Worm (Caenorhabditis elegans) whole organism, L4 larva: ENCODE data around the gene Y39B6A.33.

ENCODE experiments used
- Y48G9A.11 ChIP-seq: fragments of 200-800 bp; sonication (Bioruptor generic); IDR thresholded peaks from 2 replicates; pipeline ENCODE4 v1.3.6; 2022; ENCODE audit warnings: missing genetic modification reagents, missing genetic modification characterization, missing compliant biosample characterization
- aha-1 ChIP-seq: fragments of 150-350 bp; peaks from one replicate; lab custom pipeline; 2014; ENCODE audit warnings: missing biosample characterization, missing genetic modification characterization
- ceh-32 ChIP-seq: sonication (generic microtip); optimal IDR thresholded peaks from 2 replicates; lab custom pipeline; 2016; ENCODE audit warnings: mild to moderate bottlenecking, missing genetic modification characterization, missing compliant biosample characterization; ENCODE audit not compliant: poor library complexity
- cey-2 ChIP-seq: sonication (generic microtip); optimal IDR thresholded peaks from 3 replicates; lab custom pipeline; 2017; ENCODE audit warnings: missing genetic modification characterization, mild to moderate bottlenecking, missing compliant biosample characterization, antibody characterized with exemption, borderline replicate concordance; ENCODE audit not compliant: insufficient read depth
- ctbp-1 ChIP-seq: fragments of 200-800 bp; sonication (Bioruptor generic); IDR thresholded peaks from 2 replicates; pipeline ENCODE4 v1.3.6; 2022; ENCODE audit warnings: missing genetic modification reagents, missing genetic modification characterization, missing compliant biosample characterization
- daf-16 ChIP-seq, 3 experiments: sonication (generic microtip); optimal IDR thresholded peaks; 2 replicates each; lab custom pipeline; 2016 to 2017; ENCODE audit warnings: missing genetic modification characterization in 3 of 3, missing genetic modification reagents in 3 of 3, mild to moderate bottlenecking in 2 of 3, missing compliant biosample characterization in 2 of 3, missing biosample characterization in 1 of 3, moderate library complexity in 1 of 3
- daf-19 ChIP-seq: fragments of 200-800 bp; sonication (Bioruptor generic); conservative IDR thresholded peaks from 2 replicates; pipeline ENCODE4 v1.3.6; 2022; ENCODE audit warnings: missing genetic modification characterization, missing compliant biosample characterization
- dpl-1 ChIP-seq: fragments of 150-350 bp; optimal IDR thresholded peaks from 2 replicates; lab custom pipeline; 2014; ENCODE audit warnings: missing biosample characterization, missing genetic modification reagents, missing genetic modification characterization
- dve-1 ChIP-seq: sonication (generic microtip); optimal IDR thresholded peaks from 2 replicates; lab custom pipeline; 2017; ENCODE audit warnings: antibody characterized with exemption, mild to moderate bottlenecking, missing genetic modification characterization, missing compliant biosample characterization; ENCODE audit not compliant: insufficient read depth
- egl-43 ChIP-seq: fragments of 200-800 bp; sonication (Bioruptor generic); IDR thresholded peaks from 2 replicates; pipeline ENCODE4 v1.3.6; 2022; ENCODE audit warnings: missing genetic modification reagents, missing genetic modification characterization, missing compliant biosample characterization
- hlh-11 ChIP-seq: fragments of 200-800 bp; sonication (Bioruptor generic); optimal IDR thresholded peaks from 2 replicates; lab custom pipeline; 2018; ENCODE audit warnings: mild to moderate bottlenecking, missing genetic modification characterization, missing compliant biosample characterization
- hlh-30 ChIP-seq: sonication (generic microtip); optimal IDR thresholded peaks from 2 replicates; lab custom pipeline; 2017; ENCODE audit warnings: antibody characterized with exemption, mild to moderate bottlenecking, missing genetic modification characterization, missing compliant biosample characterization; ENCODE audit not compliant: insufficient read depth
- jun-1 ChIP-seq: fragments of 150-350 bp; optimal IDR thresholded peaks from 2 replicates; lab custom pipeline; 2014; ENCODE audit warnings: missing biosample characterization, missing genetic modification reagents, missing genetic modification characterization
- lin-1 ChIP-seq: fragments of 200-800 bp; sonication (Bioruptor generic); IDR thresholded peaks from 2 replicates; pipeline ENCODE4 v1.3.6; 2022; ENCODE audit warnings: missing genetic modification reagents, missing genetic modification characterization, missing compliant biosample characterization
- lin-15B ChIP-seq: fragments of 150-350 bp; sonication (generic microtip); optimal IDR thresholded peaks from 3 replicates; lab custom pipeline; 2014; ENCODE audit warnings: missing biosample characterization, missing genetic modification characterization
- mes-2 ChIP-seq: sonication (generic microtip); optimal IDR thresholded peaks from 2 replicates; lab custom pipeline; 2016; ENCODE audit warnings: missing genotype, mild to moderate bottlenecking, missing genetic modification characterization, missing compliant biosample characterization; ENCODE audit not compliant: poor library complexity, severe bottlenecking
- nhr-77 ChIP-seq: fragments of 150-350 bp; optimal IDR thresholded peaks from 2 replicates; lab custom pipeline; 2014; ENCODE audit warnings: missing biosample characterization, missing genetic modification characterization
- php-3 ChIP-seq: fragments of 200-800 bp; sonication (Bioruptor generic); IDR thresholded peaks from 2 replicates; pipeline ENCODE4 v1.3.6; 2022; ENCODE audit warnings: missing genetic modification reagents, missing genetic modification characterization, missing compliant biosample characterization
- spr-1 ChIP-seq: sonication (generic microtip); optimal IDR thresholded peaks from 2 replicates; lab custom pipeline; 2016; ENCODE audit warnings: mild to moderate bottlenecking, missing genetic modification characterization, missing compliant biosample characterization
- tag-97 ChIP-seq: fragments of 200-800 bp; sonication (Bioruptor generic); IDR thresholded peaks from 2 replicates; pipeline ENCODE4 v1.3.6; 2022; ENCODE audit warnings: missing genetic modification characterization, missing compliant biosample characterization
- unc-39 ChIP-seq: sonication (generic microtip); optimal IDR thresholded peaks from 2 replicates; lab custom pipeline; 2017; ENCODE audit warnings: missing biosample characterization, missing genetic modification characterization

The Y39B6A.33 gene

DNA sequence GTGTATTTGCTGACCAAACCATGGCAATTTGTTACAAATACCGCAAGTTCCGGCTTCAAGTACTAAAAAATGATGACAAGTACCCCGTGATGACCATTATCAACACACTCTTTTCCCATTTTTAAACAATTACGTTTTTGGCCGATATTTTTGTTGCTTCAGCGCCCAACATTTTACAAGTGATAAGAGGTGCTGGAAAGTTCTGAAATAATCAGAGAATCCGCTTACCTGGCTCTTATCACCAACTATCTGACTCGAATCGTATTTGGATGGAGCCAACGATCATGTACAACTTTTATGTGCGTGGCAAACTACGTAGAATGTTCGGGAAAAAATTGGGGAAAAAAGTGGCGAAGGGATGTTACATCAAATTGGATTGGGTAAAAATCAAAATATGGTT is 51.5 kb downstream of the Y39B6A.33 start (continued):
- TF ChIP-seq hlh-11 (tag; lab: Kevin White, UChicago) (peak; percentile 77), nhr-77 (tag; lab: Kevin White, UChicago) (peak; percentile 80), egl-43 (GFP tag; lab: Robert Waterston, UW) (no peak), tag-97 (GFP tag; lab: Robert Waterston, UW) (no peak), jun-1 (peak; percentile 1), spr-1 (no peak), mes-2 (tag; lab: Kevin White, UChicago) (no peak), dve-1 (tag; lab: Kevin White, UChicago) (peak; percentile 82), unc-39 (tag; lab: Kevin White, UChicago) (no peak), aha-1 (tag; lab: Kevin White, UChicago) (peak; percentile 6), Y48G9A.11 (GFP tag; lab: Robert Waterston, UW) (no peak), cey-2 (tag; lab: Kevin White, UChicago) (no peak), daf-16 (GFP tag; optimal IDR thresholded peaks at IDR 0.05; lab: Kevin White, UChicago) (no peak), daf-16 (tag; optimal IDR thresholded peaks at IDR 0.05; lab: Kevin White, UChicago) (peak; percentile 93), ctbp-1 (GFP tag; lab: Robert Waterston, UW) (no peak), lin-1 (GFP tag; lab: Robert Waterston, UW) (0 out of 2 replicates have a peak, but pooled peaks have one; percentile 22), dpl-1 (GFP tag; lab: Kevin White, UChicago) (no peak), php-3 (GFP tag; lab: Robert Waterston, UW) (peak; percentile 72), ceh-32 (tag; lab: Kevin White, UChicago) (no peak), hlh-30 (tag; lab: Kevin White, UChicago) (peak; percentile 55), lin-15B (no peak), daf-19 (no peak)
